Worm (Caenorhabditis elegans): Measurements from ENCODE around the gene sams-1.

The sams-1 gene

ce11 chrX:11934933-11935332 is 30.8 kb upstream of the sams-1 start (continued):
- TF ChIP-seq nhr-77 (tag; optimal IDR thresholded peaks at IDR 0.05) (peak; percentile 43), sox-4 (tag; optimal IDR thresholded peaks at IDR 0.05) (no peak), xbp-1 (tag; optimal IDR thresholded peaks at IDR 0.05) (peak; percentile 49), C16A3.4 (tag; optimal IDR thresholded peaks at IDR 0.05) (peak; percentile 57), nhr-19 (GFP tag; conservative IDR thresholded peaks at IDR 0.05) (peak; percentile 71), ceh-82 (tag; optimal IDR thresholded peaks at IDR 0.05) (peak; percentile 58 to 69 (median 63)), tbx-2 (tag; optimal IDR thresholded peaks at IDR 0.05) (peak; percentile 43), swsn-7 (tag; optimal IDR thresholded peaks at IDR 0.05) (peak; percentile 52), mdl-1 (tag; optimal IDR thresholded peaks at IDR 0.05) (peak in 1 of 2 experiments; percentile 21)

ce11 chrX:11937343-11937935 is 28.3 kb upstream of the sams-1 start:
- TF ChIP-seq pax-3 (tag; optimal IDR thresholded peaks at IDR 0.05) (peak; percentile 92), jun-1 (tag; optimal IDR thresholded peaks at IDR 0.05) (peak; percentile 100), ztf-4 (tag; optimal IDR thresholded peaks at IDR 0.05) (peak; percentile 99), zip-4 (GFP tag; optimal IDR thresholded peaks at IDR 0.05) (peak; percentile 95), unc-98 (GFP tag; IDR thresholded peaks at IDR 0.05) (peak; percentile 76), ceh-63 (GFP tag; optimal IDR thresholded peaks at IDR 0.05) (peak; percentile 96), efl-1 (optimal IDR thresholded peaks at IDR 0.05) (peak; percentile 85 to 89), efl-1 (GFP tag; optimal IDR thresholded peaks at IDR 0.05 in 1 of 2) (peak; percentile 48 to 97), efl-3 (GFP tag; optimal IDR thresholded peaks at IDR 0.05) (peak; percentile 92), mep-1 (tag; optimal IDR thresholded peaks at IDR 0.05) (peak; percentile 100), unc-30 (tag; optimal IDR thresholded peaks at IDR 0.05) (peak; percentile 73), nhr-77 (tag; optimal IDR thresholded peaks at IDR 0.05) (peak; percentile 99), lin-15B (tag; optimal IDR thresholded peaks at IDR 0.05) (peak; percentile 6), nhr-47 (tag; optimal IDR thresholded peaks at IDR 0.05) (peak; percentile 99), tlp-1 (tag; optimal IDR thresholded peaks at IDR 0.05) (no peak), lin-35 (GFP tag; optimal IDR thresholded peaks at IDR 0.05) (peak; percentile 65 to 93), ceh-82 (tag; optimal IDR thresholded peaks at IDR 0.05) (peak; percentile 99), pqm-1 (tag; optimal IDR thresholded peaks at IDR 0.05) (peak; percentile 80), nhr-28 (tag; optimal IDR thresholded peaks at IDR 0.05) (peak; percentile 73), rnt-1 (tag; optimal IDR thresholded peaks at IDR 0.05) (peak; percentile 99), sup-37 (GFP tag; optimal IDR thresholded peaks at IDR 0.05) (peak; percentile 87), aly-2 (tag; optimal IDR thresholded peaks at IDR 0.05) (peak; percentile 94), aha-1 (tag; optimal IDR thresholded peaks at IDR 0.05) (peak; percentile 66), nhr-71 (tag; optimal IDR thresholded peaks at IDR 0.05) (peak; percentile 98), xbp-1 (tag; optimal IDR thresholded peaks at IDR 0.05) (peak; percentile 96), unc-62 (GFP tag; optimal IDR thresholded peaks at IDR 0.05) (no peak), nhr-20 (tag; optimal IDR thresholded peaks at IDR 0.05) (peak; percentile 98), mab-9 (GFP tag; IDR thresholded peaks at IDR 0.05) (peak; percentile 92), nhr-76 (tag; optimal IDR thresholded peaks at IDR 0.05) (peak; percentile 92), pag-3 (tag; optimal IDR thresholded peaks at IDR 0.05; ENCODE audit: borderline replicate concordance, insufficient read depth) (no peak), hlh-17 (GFP tag; optimal IDR thresholded peaks at IDR 0.05; ENCODE audit: borderline replicate concordance) (no peak), nhr-84 (tag; optimal IDR thresholded peaks at IDR 0.05) (peak; percentile 73), ceh-90 (tag; optimal IDR thresholded peaks at IDR 0.05) (peak; percentile 54), nhr-11 (tag; optimal IDR thresholded peaks at IDR 0.05) (peak; percentile 99), elt-3 (tag; optimal IDR thresholded peaks at IDR 0.05) (peak in 5 of 6 experiments; percentile 92 to 99 (median 97)), lin-13 (GFP tag; optimal IDR thresholded peaks at IDR 0.05) (peak; percentile 97), egl-13 (tag; optimal IDR thresholded peaks at IDR 0.05) (peak; percentile 96), ets-5 (GFP tag; IDR thresholded peaks at IDR 0.05) (no peak), fos-1 (tag; optimal IDR thresholded peaks at IDR 0.05) (peak; percentile 99), irx-1 (tag; optimal IDR thresholded peaks at IDR 0.05) (peak; percentile 98), ztf-11 (tag; optimal IDR thresholded peaks at IDR 0.05) (peak; percentile 90 to 93), nhr-90 (tag; optimal IDR thresholded peaks at IDR 0.05; ENCODE audit: poor library complexity) (peak; percentile 99), dsc-1 (tag; optimal IDR thresholded peaks at IDR 0.05) (peak; percentile 100), vab-15 (tag; optimal IDR thresholded peaks at IDR 0.05) (peak; percentile 70)

Data from whole organism, L1 larva.